Fruit fly (Drosophila melanogaster): ENCODE results near the gene ex.

ex gene

dm6 chr2L:480638-481399 lies 49.8 kb downstream of the ex start (continued):
- TF ChIP-seq CG8359 (GFP tag; optimal IDR thresholded peaks at IDR 0.05; ENCODE audit: borderline replicate concordance): peak; percentile 97
- no peak for TF ChIP-seq Ada2b (GFP tag; IDR thresholded peaks at IDR 0.05)
- peak; percentile 100 for TF ChIP-seq Asciz (GFP tag; optimal IDR thresholded peaks at IDR 0.05)
- peak; percentile 100 for TF ChIP-seq MTF-1 (GFP tag; optimal IDR thresholded peaks at IDR 0.05; ENCODE audit: borderline replicate concordance)
- TF ChIP-seq Max (GFP tag; optimal IDR thresholded peaks at IDR 0.05): peak; percentile 100
- no peak for TF ChIP-seq CG5953 (GFP tag; IDR thresholded peaks at IDR 0.05)
- peak; percentile 100 for TF ChIP-seq CG12071 (GFP tag; optimal IDR thresholded peaks at IDR 0.05)
- TF ChIP-seq nom (GFP tag; optimal IDR thresholded peaks at IDR 0.05): peak; percentile 100
- TF ChIP-seq Myb (GFP tag; optimal IDR thresholded peaks at IDR 0.05): peak; percentile 99
- no peak for TF ChIP-seq Dbx (GFP tag; IDR thresholded peaks at IDR 0.05)
- TF ChIP-seq CG8388 (GFP tag; optimal IDR thresholded peaks at IDR 0.05): peak; percentile 100
- peak; percentile 100 for TF ChIP-seq zfh2 (GFP tag; optimal IDR thresholded peaks at IDR 0.05)
- peak; percentile 100 for TF ChIP-seq nmo (GFP tag; optimal IDR thresholded peaks at IDR 0.05)
- TF ChIP-seq D (optimal IDR thresholded peaks at IDR 0.05): peak; percentile 7
- TF ChIP-seq D (GFP tag; optimal IDR thresholded peaks at IDR 0.05): peak; percentile 100
- TF ChIP-seq CG3847 (GFP tag; IDR thresholded peaks at IDR 0.05): no peak
- no peak for TF ChIP-seq CG6791 (GFP tag; IDR thresholded peaks at IDR 0.05; ENCODE audit: partially characterized antibody)
- no peak for TF ChIP-seq crol (GFP tag; IDR thresholded peaks at IDR 0.05)
- TF ChIP-seq Ets65A (GFP tag): peak; percentile 100
- TF ChIP-seq nerfin-1 (tag; optimal IDR thresholded peaks at IDR 0.05): peak; percentile 100
- no peak for TF ChIP-seq sc (optimal IDR thresholded peaks at IDR 0.05)
- peak; percentile 100 for TF ChIP-seq sc (GFP tag; optimal IDR thresholded peaks at IDR 0.05)
- peak; percentile 100 for TF ChIP-seq fd3F (GFP tag; optimal IDR thresholded peaks at IDR 0.05)
- peak; percentile 97 for TF ChIP-seq cg (GFP tag; optimal IDR thresholded peaks at IDR 0.05)
- TF ChIP-seq CG33557 (GFP tag; optimal IDR thresholded peaks at IDR 0.05): peak; percentile 100
- TF ChIP-seq CG8944 (GFP tag; optimal IDR thresholded peaks at IDR 0.05): peak; percentile 100
- no peak for TF ChIP-seq CG8478 (optimal IDR thresholded peaks at IDR 0.05)
- TF ChIP-seq CG30431 (GFP tag; optimal IDR thresholded peaks at IDR 0.05): peak; percentile 100
- no peak for TF ChIP-seq ara (GFP tag; IDR thresholded peaks at IDR 0.05)
- peak; percentile 97 for TF ChIP-seq CG14965 (GFP tag; optimal IDR thresholded peaks at IDR 0.05; ENCODE audit: borderline replicate concordance)
- peak; percentile 89 to 94 for TF ChIP-seq insv (GFP tag; optimal IDR thresholded peaks at IDR 0.05)
- peak in 1 of 2 experiments; percentile 88 for TF ChIP-seq pan (optimal IDR thresholded peaks at IDR 0.05)
- peak in 1 of 2 experiments; percentile 83 for TF ChIP-seq pan (GFP tag; optimal IDR thresholded peaks at IDR 0.05 in 1 of 2, IDR thresholded peaks at IDR 0.05 in 1 of 2)
- TF ChIP-seq br (optimal IDR thresholded peaks at IDR 0.05): no peak
- TF ChIP-seq Sry-β (GFP tag; optimal IDR thresholded peaks at IDR 0.05): peak; percentile 84
- no peak for TF ChIP-seq hbn (GFP tag; IDR thresholded peaks at IDR 0.05; ENCODE audit: partially characterized antibody)
- TF ChIP-seq CG9215 (GFP tag; IDR thresholded peaks at IDR 0.05): no peak
- no peak for TF ChIP-seq sens-2 (GFP tag; IDR thresholded peaks at IDR 0.05)
- no peak for TF ChIP-seq CG11085 (GFP tag; IDR thresholded peaks at IDR 0.05)
- peak in 2 of 3 experiments; percentile 24 to 100 for TF ChIP-seq lola (GFP tag; optimal IDR thresholded peaks at IDR 0.05)
- peak; percentile 100 for TF ChIP-seq gem (tag; optimal IDR thresholded peaks at IDR 0.05)
- TF ChIP-seq bcd (GFP tag; optimal IDR thresholded peaks at IDR 0.05): peak; percentile 100
- peak; percentile 100 for TF ChIP-seq Hr51 (GFP tag; optimal IDR thresholded peaks at IDR 0.05)
- peak; percentile 100 for TF ChIP-seq cato (GFP tag; optimal IDR thresholded peaks at IDR 0.05; ENCODE audit: borderline replicate concordance)
- TF ChIP-seq vfl (GFP tag; optimal IDR thresholded peaks at IDR 0.05): peak; percentile 100
- TF ChIP-seq Sry-δ (GFP tag; optimal IDR thresholded peaks at IDR 0.05): peak; percentile 96
- peak; percentile 100 for TF ChIP-seq CG18599 (GFP tag; optimal IDR thresholded peaks at IDR 0.05)
- TF ChIP-seq Mrtf (GFP tag; IDR thresholded peaks at IDR 0.05): no peak
- TF ChIP-seq ranshi (GFP tag; IDR thresholded peaks at IDR 0.05): no peak
- TF ChIP-seq da (GFP tag; optimal IDR thresholded peaks at IDR 0.05): peak; percentile 100
